Worm (Caenorhabditis elegans): Measurements from ENCODE around the gene col-132.

The col-132 gene

ce11 chrIV:13082836-13083763, 7.8 kb downstream of the col-132 start (continued):
- TF ChIP-seq aha-1 (tag; optimal IDR thresholded peaks at IDR 0.05) (no peak), elt-2 (tag; optimal IDR thresholded peaks at IDR 0.05) (no peak), C04F5.9 (tag; optimal IDR thresholded peaks at IDR 0.05) (no peak), nhr-85 (tag) (peak; percentile 54), hlh-17 (GFP tag; optimal IDR thresholded peaks at IDR 0.05; ENCODE audit: borderline replicate concordance) (no peak), nhr-11 (tag; optimal IDR thresholded peaks at IDR 0.05) (no peak), ces-1 (GFP tag; optimal IDR thresholded peaks at IDR 0.05) (no peak), ceh-82 (tag; optimal IDR thresholded peaks at IDR 0.05) (no peak)

- no peak for TF ChIP-seq ceh-82 (tag; optimal IDR thresholded peaks at IDR 0.05)
- TF ChIP-seq ceh-90 (tag; optimal IDR thresholded peaks at IDR 0.05): no peak
- no peak for TF ChIP-seq lin-13 (GFP tag; optimal IDR thresholded peaks at IDR 0.05)
- TF ChIP-seq nhr-76 (tag; optimal IDR thresholded peaks at IDR 0.05): no peak
- no peak for TF ChIP-seq nhr-237 (tag; optimal IDR thresholded peaks at IDR 0.05)
- TF ChIP-seq unc-62 (GFP tag; optimal IDR thresholded peaks at IDR 0.05): no peak
- no peak for TF ChIP-seq nhr-77 (tag; optimal IDR thresholded peaks at IDR 0.05)
- no peak for TF ChIP-seq unc-30 (tag; optimal IDR thresholded peaks at IDR 0.05)
- TF ChIP-seq fos-1 (tag; optimal IDR thresholded peaks at IDR 0.05): no peak
- TF ChIP-seq mab-9 (GFP tag; IDR thresholded peaks at IDR 0.05): no peak
- no peak for TF ChIP-seq nhr-19 (GFP tag; conservative IDR thresholded peaks at IDR 0.05)
- no peak for TF ChIP-seq nhr-11 (tag; optimal IDR thresholded peaks at IDR 0.05)
- no peak for TF ChIP-seq nhr-84 (tag; optimal IDR thresholded peaks at IDR 0.05)
- no peak for TF ChIP-seq Y116A8C.19 (tag; optimal IDR thresholded peaks at IDR 0.05; ENCODE audit: borderline replicate concordance)
- no peak for TF ChIP-seq ceh-88 (GFP tag; IDR thresholded peaks at IDR 0.05)
- TF ChIP-seq ztf-4 (tag; optimal IDR thresholded peaks at IDR 0.05): no peak
- TF ChIP-seq egl-27 (tag; optimal IDR thresholded peaks at IDR 0.05): no peak
- no peak for TF ChIP-seq ces-1 (GFP tag; optimal IDR thresholded peaks at IDR 0.05)
- TF ChIP-seq ama-1 (optimal IDR thresholded peaks at IDR 0.05): no peak
- TF ChIP-seq hlh-17 (GFP tag; optimal IDR thresholded peaks at IDR 0.05; ENCODE audit: borderline replicate concordance): no peak
- peak in 1 of 2 experiments; percentile 26 for TF ChIP-seq lin-35 (GFP tag; optimal IDR thresholded peaks at IDR 0.05)
- no peak for TF ChIP-seq F16B12.6 (tag; optimal IDR thresholded peaks at IDR 0.05)
- no peak for TF ChIP-seq mep-1 (tag; optimal IDR thresholded peaks at IDR 0.05)
- TF ChIP-seq rnt-1 (tag; optimal IDR thresholded peaks at IDR 0.05): peak; percentile 2
- TF ChIP-seq zag-1 (tag; optimal IDR thresholded peaks at IDR 0.05): no peak
- TF ChIP-seq xbp-1 (tag; optimal IDR thresholded peaks at IDR 0.05): no peak
- TF ChIP-seq nhr-85 (tag): peak; percentile 87
- TF ChIP-seq lsy-2 (tag; optimal IDR thresholded peaks at IDR 0.05): peak in 1 of 2 experiments; percentile 25
- no peak for TF ChIP-seq unc-86 (tag; optimal IDR thresholded peaks at IDR 0.05)
- TF ChIP-seq fkh-8 (tag; optimal IDR thresholded peaks at IDR 0.05): no peak
- TF ChIP-seq efl-3 (GFP tag; optimal IDR thresholded peaks at IDR 0.05): no peak
- TF ChIP-seq grh-1 (GFP tag; IDR thresholded peaks at IDR 0.05): peak; percentile 68
- TF ChIP-seq fkh-10 (GFP tag; optimal IDR thresholded peaks at IDR 0.05): no peak
- TF ChIP-seq aha-1 (tag; optimal IDR thresholded peaks at IDR 0.05): no peak
- TF ChIP-seq ztf-11 (tag; optimal IDR thresholded peaks at IDR 0.05): no peak
- TF ChIP-seq C34B4.2 (tag; optimal IDR thresholded peaks at IDR 0.05): no peak
- peak; percentile 10 for TF ChIP-seq snu-23 (GFP tag; optimal IDR thresholded peaks at IDR 0.05)
- no peak for TF ChIP-seq sup-37 (GFP tag; optimal IDR thresholded peaks at IDR 0.05)
- TF ChIP-seq jun-1 (tag; optimal IDR thresholded peaks at IDR 0.05): no peak
- no peak for TF ChIP-seq sox-4 (tag; optimal IDR thresholded peaks at IDR 0.05)
- TF ChIP-seq nhr-12 (tag; optimal IDR thresholded peaks at IDR 0.05): no peak
- TF ChIP-seq egl-13 (tag; optimal IDR thresholded peaks at IDR 0.05): no peak
- no peak for TF ChIP-seq tbx-2 (tag; optimal IDR thresholded peaks at IDR 0.05)
- no peak for TF ChIP-seq ets-5 (GFP tag; IDR thresholded peaks at IDR 0.05)
- TF ChIP-seq ceh-63 (GFP tag; optimal IDR thresholded peaks at IDR 0.05): no peak
- TF ChIP-seq nhr-90 (tag; optimal IDR thresholded peaks at IDR 0.05; ENCODE audit: poor library complexity): no peak
- no peak for TF ChIP-seq mdl-1 (tag; optimal IDR thresholded peaks at IDR 0.05)
Measured at ce11 chrIV:13082106-13082505, 8.8 kb downstream of the col-132 start.
